Worm (Caenorhabditis elegans): Measurements from ENCODE around the gene asm-2.

DNA sequence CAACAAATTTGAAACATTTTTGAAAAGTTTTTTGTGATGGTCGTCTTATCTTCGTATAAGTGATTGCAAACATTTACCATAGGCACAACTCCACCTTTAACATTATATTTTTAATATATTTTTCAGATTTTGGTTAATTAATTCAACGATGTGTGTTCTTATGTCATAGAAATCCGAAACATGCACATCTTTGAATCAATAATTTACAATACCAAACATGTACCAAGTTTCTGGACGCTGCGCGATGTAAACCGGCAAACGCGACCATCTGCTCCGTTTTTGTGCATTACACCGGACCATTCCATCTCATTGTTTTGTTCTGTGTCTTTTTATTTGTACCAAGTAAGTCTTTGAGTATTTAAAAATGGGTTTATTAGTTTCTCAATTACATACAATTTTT, 33.5 kb upstream of the asm-2 start, which contains the start of gene pgp-4:
- TF ChIP-seq ref-1 (GFP tag; conservative IDR thresholded peaks at IDR 0.05) (no peak), T22C8.4 (GFP tag; IDR thresholded peaks at IDR 0.05) (no peak), tab-1 (GFP tag; IDR thresholded peaks at IDR 0.05) (no peak)

All from whole organism, midembryonic.